Worm (Caenorhabditis elegans) whole organism, L1 larva: ENCODE results near the gene R107.9.
A peak's percentile ranks its signal among the peaks of the same experiment; 100 is the strongest.

Experiments
- C16A3.4 ChIP-seq: fragments of 150-350 bp; optimal IDR thresholded peaks from 2 replicates; lab custom pipeline; 2014; ENCODE audit warnings: missing biosample characterization, missing genetic modification characterization
- F16B12.6 ChIP-seq: fragments of 150-350 bp; optimal IDR thresholded peaks from 2 replicates; lab custom pipeline; 2014; ENCODE audit warnings: missing biosample characterization, missing genetic modification characterization
- Y116A8C.19 ChIP-seq: sonication (generic microtip); optimal IDR thresholded peaks from 2 replicates; lab custom pipeline; 2016; ENCODE audit warnings: missing compliant biosample characterization, missing genetic modification characterization, borderline replicate concordance
- aha-1 ChIP-seq: fragments of 150-350 bp; optimal IDR thresholded peaks from 2 replicates; lab custom pipeline; 2014; ENCODE audit warnings: missing biosample characterization, missing genetic modification characterization
- alr-1 ChIP-seq: fragments of 200-800 bp; sonication (Bioruptor generic); optimal IDR thresholded peaks from 2 replicates; lab custom pipeline; 2018; ENCODE audit warnings: borderline replicate concordance, mild to moderate bottlenecking, missing genetic modification characterization, missing compliant biosample characterization
- ceh-63 ChIP-seq: fragments of 200-800 bp; sonication (Bioruptor generic); optimal IDR thresholded peaks from 2 replicates; lab custom pipeline; 2018; ENCODE audit warnings: mild to moderate bottlenecking, missing genetic modification characterization, missing compliant biosample characterization
- ceh-8 ChIP-seq: fragments of 200-800 bp; sonication (Bioruptor generic); optimal IDR thresholded peaks from 2 replicates; lab custom pipeline; 2018; ENCODE audit warnings: mild to moderate bottlenecking, missing genetic modification characterization, moderate library complexity, missing compliant biosample characterization
- ceh-90 ChIP-seq: sonication (generic microtip); optimal IDR thresholded peaks from 2 replicates; lab custom pipeline; 2016; ENCODE audit warnings: missing genetic modification characterization, missing compliant biosample characterization
- ces-1 ChIP-seq: fragments of 150-350 bp; optimal IDR thresholded peaks from 2 replicates; lab custom pipeline; 2014; ENCODE audit warnings: missing biosample characterization, missing genetic modification reagents, missing genetic modification characterization
- dpl-1 ChIP-seq, 3 experiments: fragments of 150-350 bp in 2 of 3; sonication (generic microtip) in 1 of 3; optimal IDR thresholded peaks; 2 replicates each; lab custom pipeline; 2014 to 2017; ENCODE audit warnings: missing biosample characterization in 3 of 3, missing genetic modification characterization in 3 of 3, missing genetic modification reagents in 3 of 3
- dsc-1 ChIP-seq: sonication (generic microtip); optimal IDR thresholded peaks from 2 replicates; lab custom pipeline; 2016; ENCODE audit warnings: mild to moderate bottlenecking, missing genetic modification characterization, missing compliant biosample characterization
- efl-1 ChIP-seq, 4 experiments: fragments of 150-350 bp; optimal IDR thresholded peaks in 3 of 4; peaks in 1 of 4; 1 replicate in 1 of 4; 2 replicates in 3 of 4; lab custom pipeline; 2014; ENCODE audit warnings: missing biosample characterization in 2 of 4, missing genetic modification characterization in 2 of 4, missing genetic modification reagents in 2 of 4
- egl-13 ChIP-seq: sonication (generic microtip); optimal IDR thresholded peaks from 2 replicates; lab custom pipeline; 2016; ENCODE audit warnings: missing genotype, missing genetic modification reagents, missing genetic modification characterization, missing compliant biosample characterization
- elt-3 ChIP-seq, 6 experiments: fragments of 150-350 bp in 1 of 6; sonication (generic microtip); optimal IDR thresholded peaks; 2 replicates each; lab custom pipeline; 2017 to 2018; ENCODE audit warnings: missing biosample characterization in 6 of 6, missing genetic modification characterization in 6 of 6, inconsistent platforms in 1 of 6
- ets-5 ChIP-seq: fragments of 200-800 bp; sonication (Bioruptor generic); IDR thresholded peaks from 2 replicates; pipeline ENCODE4 v1.3.6; 2022; ENCODE audit warnings: missing genetic modification characterization, missing compliant biosample characterization
- fkh-10 ChIP-seq: sonication (generic microtip); optimal IDR thresholded peaks from 2 replicates; lab custom pipeline; 2017; ENCODE audit warnings: missing biosample characterization, missing genetic modification reagents, missing genetic modification characterization
- fkh-8 ChIP-seq: sonication (generic microtip); optimal IDR thresholded peaks from 2 replicates; lab custom pipeline; 2016; ENCODE audit warnings: mild to moderate bottlenecking, missing genetic modification characterization, missing compliant biosample characterization
- grh-1 ChIP-seq: fragments of 200-800 bp; sonication (Bioruptor generic); IDR thresholded peaks from 2 replicates; pipeline ENCODE4 v1.3.6; 2022; ENCODE audit warnings: missing genetic modification reagents, missing genetic modification characterization, missing compliant biosample characterization
- hlh-17 ChIP-seq: fragments of 200-800 bp; sonication (Bioruptor generic); optimal IDR thresholded peaks from 2 replicates; lab custom pipeline; 2018; ENCODE audit warnings: missing genetic modification characterization, mild to moderate bottlenecking, missing compliant biosample characterization, moderate library complexity, borderline replicate concordance
- hlh-4 ChIP-seq: sonication (generic microtip); optimal IDR thresholded peaks from 2 replicates; lab custom pipeline; 2016; ENCODE audit warnings: mild to moderate bottlenecking, missing genetic modification characterization, missing compliant biosample characterization
- hpl-2 ChIP-seq: fragments of 150-350 bp; optimal IDR thresholded peaks from 2 replicates; lab custom pipeline; 2014; ENCODE audit warnings: missing biosample characterization, missing genetic modification reagents, missing genetic modification characterization
- isw-1 ChIP-seq: fragments of 200-800 bp; sonication (Bioruptor generic); IDR thresholded peaks from 2 replicates; pipeline ENCODE4 v1.3.6; 2022; ENCODE audit warnings: missing genetic modification characterization, missing compliant biosample characterization
- jun-1 ChIP-seq: fragments of 150-350 bp; optimal IDR thresholded peaks from 2 replicates; lab custom pipeline; 2014; ENCODE audit warnings: missing biosample characterization, missing genetic modification reagents, missing genetic modification characterization
- lin-14 ChIP-seq: fragments of 200-800 bp; sonication (Bioruptor generic); optimal IDR thresholded peaks from 2 replicates; lab custom pipeline; 2018; ENCODE audit warnings: mild to moderate bottlenecking, missing genetic modification characterization, moderate library complexity, missing compliant biosample characterization
- lin-15B ChIP-seq: fragments of 150-350 bp; sonication (generic microtip); optimal IDR thresholded peaks from 3 replicates; lab custom pipeline; 2014; ENCODE audit warnings: missing biosample characterization, missing genetic modification characterization
- lin-35 ChIP-seq, 2 experiments: fragments of 150-350 bp; optimal IDR thresholded peaks; 2 replicates each; lab custom pipeline; 2014; ENCODE audit warnings: missing biosample characterization in 2 of 2, missing genetic modification characterization in 2 of 2, missing genetic modification reagents in 2 of 2
- lir-3 ChIP-seq: sonication (generic microtip); optimal IDR thresholded peaks from 2 replicates; lab custom pipeline; 2016; ENCODE audit warnings: mild to moderate bottlenecking, missing genetic modification characterization, moderate library complexity, missing compliant biosample characterization; ENCODE audit not compliant: poor library complexity
- mdl-1 ChIP-seq, 2 experiments: fragments of 150-350 bp; optimal IDR thresholded peaks; 2 replicates each; lab custom pipeline; 2014 to 2017; ENCODE audit warnings: missing biosample characterization in 2 of 2, missing genetic modification characterization in 2 of 2, inconsistent platforms in 1 of 2
- mef-2 ChIP-seq: fragments of 150-350 bp; optimal IDR thresholded peaks from 2 replicates; lab custom pipeline; 2014; ENCODE audit warnings: missing biosample characterization, missing genetic modification characterization
- nhr-11 ChIP-seq: fragments of 150-350 bp; optimal IDR thresholded peaks from 2 replicates; lab custom pipeline; 2014; ENCODE audit warnings: missing biosample characterization, missing genetic modification characterization
- nhr-19 ChIP-seq: fragments of 200-800 bp; sonication (Bioruptor generic); conservative IDR thresholded peaks from 2 replicates; pipeline ENCODE4 v1.3.6; 2022; ENCODE audit warnings: missing genetic modification characterization, missing compliant biosample characterization
- nhr-76 ChIP-seq: sonication (generic microtip); optimal IDR thresholded peaks from 2 replicates; lab custom pipeline; 2017; ENCODE audit warnings: missing biosample characterization, missing genetic modification characterization
- nhr-77 ChIP-seq: fragments of 150-350 bp; optimal IDR thresholded peaks from 2 replicates; lab custom pipeline; 2014; ENCODE audit warnings: missing biosample characterization, missing genetic modification characterization
- nhr-84 ChIP-seq: sonication (generic microtip); optimal IDR thresholded peaks from 2 replicates; lab custom pipeline; 2017; ENCODE audit warnings: missing biosample characterization, missing genetic modification characterization
- nhr-85 ChIP-seq: sonication (generic microtip); peaks from one replicate; lab custom pipeline; 2016; ENCODE audit warnings: missing genetic modification characterization, inconsistent platforms, missing compliant biosample characterization
- nhr-90 ChIP-seq: sonication (generic microtip); optimal IDR thresholded peaks from 2 replicates; lab custom pipeline; 2016; ENCODE audit warnings: mild to moderate bottlenecking, missing genetic modification characterization, missing compliant biosample characterization; ENCODE audit not compliant: poor library complexity
- pag-3 ChIP-seq: sonication (generic microtip); optimal IDR thresholded peaks from 2 replicates; lab custom pipeline; 2017; ENCODE audit warnings: missing genetic modification characterization, mild to moderate bottlenecking, missing compliant biosample characterization, antibody characterized with exemption, borderline replicate concordance; ENCODE audit not compliant: insufficient read depth
- pax-3 ChIP-seq: fragments of 200-800 bp; sonication (Bioruptor generic); optimal IDR thresholded peaks from 2 replicates; lab custom pipeline; 2018; ENCODE audit warnings: mild to moderate bottlenecking, missing genetic modification characterization, moderate library complexity, missing compliant biosample characterization
- pqm-1 ChIP-seq: sonication (generic microtip); optimal IDR thresholded peaks from 3 replicates; lab custom pipeline; 2017; ENCODE audit warnings: missing biosample characterization, missing genetic modification characterization
- rnt-1 ChIP-seq: sonication (generic microtip); optimal IDR thresholded peaks from 2 replicates; lab custom pipeline; 2016; ENCODE audit warnings: mild to moderate bottlenecking, missing genetic modification characterization, moderate library complexity, missing compliant biosample characterization
- sox-4 ChIP-seq: sonication (generic microtip); optimal IDR thresholded peaks from 2 replicates; lab custom pipeline; 2016; ENCODE audit warnings: missing genetic modification characterization, missing compliant biosample characterization
- sptf-1 ChIP-seq: fragments of 150-350 bp; optimal IDR thresholded peaks from 2 replicates; lab custom pipeline; 2014; ENCODE audit warnings: missing biosample characterization, missing genetic modification characterization
- sup-37 ChIP-seq: fragments of 200-800 bp; sonication (Bioruptor generic); optimal IDR thresholded peaks from 2 replicates; lab custom pipeline; 2018; ENCODE audit warnings: mild to moderate bottlenecking, missing genetic modification characterization, missing compliant biosample characterization
- tlp-1 ChIP-seq: fragments of 150-350 bp; optimal IDR thresholded peaks from 2 replicates; lab custom pipeline; 2014; ENCODE audit warnings: missing biosample characterization, missing genetic modification characterization
- unc-130 ChIP-seq: fragments of 150-350 bp; optimal IDR thresholded peaks from 2 replicates; lab custom pipeline; 2017; ENCODE audit warnings: missing biosample characterization, missing genetic modification characterization, inconsistent platforms
- unc-86 ChIP-seq: sonication (generic microtip); optimal IDR thresholded peaks from 2 replicates; lab custom pipeline; 2016; ENCODE audit warnings: missing genetic modification characterization, missing compliant biosample characterization
- unc-98 ChIP-seq: fragments of 200-800 bp; sonication (Bioruptor generic); IDR thresholded peaks from 2 replicates; pipeline ENCODE4 v1.3.6; 2022; ENCODE audit warnings: missing genetic modification characterization, missing compliant biosample characterization
- xbp-1 ChIP-seq: sonication (generic microtip); optimal IDR thresholded peaks from 2 replicates; lab custom pipeline; 2016; ENCODE audit warnings: missing genetic modification characterization, missing compliant biosample characterization
- zag-1 ChIP-seq: fragments of 150-350 bp; optimal IDR thresholded peaks from 2 replicates; lab custom pipeline; 2014; ENCODE audit warnings: missing biosample characterization, missing genetic modification characterization
- zip-4 ChIP-seq: fragments of 200-800 bp; sonication (Bioruptor generic); optimal IDR thresholded peaks from 2 replicates; lab custom pipeline; 2018; ENCODE audit warnings: mild to moderate bottlenecking, missing genetic modification characterization, moderate library complexity, missing compliant biosample characterization
- ztf-4 ChIP-seq: fragments of 150-350 bp; optimal IDR thresholded peaks from 2 replicates; lab custom pipeline; 2014; ENCODE audit warnings: missing biosample characterization, missing genetic modification characterization

Gene R107.9

ce11 chrIII:9053740-9054252 lies 16.0 kb downstream of the R107.9 start, which contains the start of gene R107.5 (continued):
- TF ChIP-seq sox-4 (tag; lab: Kevin White, UChicago) (peak; percentile 22), unc-130 (peak; percentile 97), lin-14 (peak; percentile 98), lin-15B (peak; percentile 40), hlh-4 (tag; lab: Kevin White, UChicago) (no peak), unc-86 (tag; lab: Kevin White, UChicago) (peak; percentile 83), hpl-2 (GFP tag; lab: Kevin White, UChicago) (no peak), nhr-85 (tag; lab: Kevin White, UChicago) (peak; percentile 98), nhr-19 (GFP tag; lab: Robert Waterston, UW) (peak; percentile 92), alr-1 (no peak), grh-1 (GFP tag; lab: Robert Waterston, UW) (peak; percentile 91), nhr-11 (peak; percentile 22), rnt-1 (tag; lab: Kevin White, UChicago) (peak; percentile 83), ces-1 (GFP tag; lab: Kevin White, UChicago) (no peak), sup-37 (GFP tag; lab: Kevin White, UChicago) (peak; percentile 65), C16A3.4 (peak; percentile 83), mef-2 (tag; lab: Kevin White, UChicago) (no peak), elt-3 (tag; optimal IDR thresholded peaks at IDR 0.05; lab: Kevin White, UChicago) (peak in 4 of 6 experiments; percentile 50 to 96 (median 81)), nhr-77 (peak; percentile 68), pqm-1 (peak; percentile 41), zag-1 (no peak), egl-13 (tag; lab: Kevin White, UChicago) (peak; percentile 73), sptf-1 (no peak), pax-3 (tag; lab: Kevin White, UChicago) (peak; percentile 91), lin-35 (GFP tag; optimal IDR thresholded peaks at IDR 0.05; lab: Kevin White, UChicago) (peak; percentile 82 to 88), mdl-1 (tag; optimal IDR thresholded peaks at IDR 0.05; lab: Kevin White, UChicago) (peak; percentile 83 to 99), dsc-1 (tag; lab: Kevin White, UChicago) (peak; percentile 92), isw-1 (GFP tag; lab: Robert Waterston, UW) (peak; percentile 75), lir-3 (tag; lab: Kevin White, UChicago) (peak; percentile 49), dpl-1 (GFP tag; optimal IDR thresholded peaks at IDR 0.05; lab: Kevin White, UChicago) (peak; percentile 71 to 77 (median 74)), nhr-90 (tag; lab: Kevin White, UChicago) (peak; percentile 94), ceh-8 (GFP tag; lab: Kevin White, UChicago) (peak; percentile 75), nhr-76 (tag; lab: Kevin White, UChicago) (no peak), xbp-1 (peak; percentile 86), unc-98 (GFP tag; lab: Robert Waterston, UW) (peak; percentile 54; the same call in 1 of the 2 replicates), zip-4 (GFP tag; lab: Kevin White, UChicago) (peak; percentile 76), ztf-4 (tag; lab: Kevin White, UChicago) (peak; percentile 97), F16B12.6 (tag; lab: Kevin White, UChicago) (no peak), ets-5 (GFP tag; lab: Robert Waterston, UW) (no peak), jun-1 (tag; lab: Kevin White, UChicago) (peak; percentile 91), ceh-90 (tag; lab: Kevin White, UChicago) (no peak), aha-1 (tag; lab: Kevin White, UChicago) (peak; percentile 58), Y116A8C.19 (no peak), tlp-1 (tag; lab: Kevin White, UChicago) (peak; percentile 22), efl-1 (optimal IDR thresholded peaks at IDR 0.05; lab: Kevin White, UChicago) (peak; percentile 75 to 80), efl-1 (GFP tag; optimal IDR thresholded peaks at IDR 0.05 in 1 of 2; lab: Kevin White, UChicago) (peak; percentile 73 to 95), fkh-10 (GFP tag; lab: Kevin White, UChicago) (peak; percentile 4), fkh-8 (tag; lab: Kevin White, UChicago) (peak; percentile 99), pag-3 (tag; lab: Kevin White, UChicago) (peak; percentile 27), hlh-17 (GFP tag; lab: Kevin White, UChicago) (no peak), nhr-84 (tag; lab: Kevin White, UChicago) (no peak), ceh-63 (GFP tag; lab: Kevin White, UChicago) (peak; percentile 55)
